Fruit fly (Drosophila melanogaster): ENCODE data around the gene CG33710.

CG33710 gene

DNA sequence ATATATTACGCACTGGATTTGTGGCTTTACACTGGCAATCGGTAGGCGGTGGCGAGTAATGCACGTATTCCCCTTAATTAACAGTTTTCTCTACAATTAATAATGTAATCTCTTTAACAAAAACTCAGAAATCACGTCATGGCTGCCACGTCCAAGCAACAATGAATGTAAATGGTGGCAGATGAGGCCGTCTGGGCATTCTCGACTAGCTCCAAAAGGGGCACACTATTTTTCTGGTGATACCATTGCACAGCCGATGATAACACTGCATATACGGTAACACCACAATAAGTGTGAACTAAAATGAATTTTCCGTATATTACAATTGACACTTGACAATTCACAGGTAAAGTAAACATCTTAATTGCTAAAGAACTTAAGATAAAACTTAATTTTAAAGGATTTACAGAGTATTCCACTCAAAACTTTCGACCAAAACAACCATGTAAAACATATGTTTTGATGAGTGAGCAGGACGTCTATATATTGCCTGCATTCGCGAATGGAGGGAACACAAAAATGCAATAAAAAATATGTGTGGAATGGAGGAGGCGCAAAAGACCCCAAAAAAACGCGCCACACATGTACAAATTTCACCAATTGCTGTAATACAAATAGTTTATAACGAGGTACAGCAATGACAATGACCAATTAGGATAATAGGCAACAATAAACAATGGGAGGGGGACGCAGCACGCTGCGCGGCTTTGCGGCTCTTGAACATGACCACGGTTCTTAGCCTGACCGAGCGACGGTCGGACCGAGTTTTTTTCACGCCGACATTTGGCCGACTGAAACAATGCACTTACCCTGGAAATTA lies 43.1 kb downstream of the CG33710 start (continued):
- no peak for TF ChIP-seq CG8089 (GFP tag; optimal IDR thresholded peaks at IDR 0.05)
- no peak for TF ChIP-seq CG11504 (tag; optimal IDR thresholded peaks at IDR 0.05)
- no peak for TF ChIP-seq maf-S (GFP tag; optimal IDR thresholded peaks at IDR 0.05)
- no peak for TF ChIP-seq B-H2 (GFP tag; optimal IDR thresholded peaks at IDR 0.05)
- peak; percentile 42; the same call in 1 of the 2 replicates for TF ChIP-seq amos (GFP tag; IDR thresholded peaks at IDR 0.05; ENCODE audit: partially characterized antibody)
- no peak for TF ChIP-seq lov (optimal IDR thresholded peaks at IDR 0.05)
- TF ChIP-seq lov (GFP tag; IDR thresholded peaks at IDR 0.05), result no peak
- peak; percentile 75 for TF ChIP-seq CG1603 (tag; optimal IDR thresholded peaks at IDR 0.05)
- no peak for TF ChIP-seq Rfx (GFP tag; IDR thresholded peaks at IDR 0.05)
- TF ChIP-seq CG32767 (GFP tag; IDR thresholded peaks at IDR 0.05), result no peak
- no peak for TF ChIP-seq CG7745 (tag; optimal IDR thresholded peaks at IDR 0.05)
- TF ChIP-seq CG12219 (GFP tag; optimal IDR thresholded peaks at IDR 0.05), result no peak
- no peak for TF ChIP-seq tap (tag; optimal IDR thresholded peaks at IDR 0.05)
- no peak for TF ChIP-seq Sox102F (GFP tag; optimal IDR thresholded peaks at IDR 0.05)
- TF ChIP-seq Sox100B (GFP tag; optimal IDR thresholded peaks at IDR 0.05), result no peak
- no peak for TF ChIP-seq Atf-2 (GFP tag; optimal IDR thresholded peaks at IDR 0.05)
- TF ChIP-seq CG3163 (GFP tag; optimal IDR thresholded peaks at IDR 0.05), result no peak
- TF ChIP-seq CG1024 (GFP tag; IDR thresholded peaks at IDR 0.05), result no peak
- TF ChIP-seq zfh1 (GFP tag; IDR thresholded peaks at IDR 0.05), result 0 out of 3 replicates have a peak, but pooled peaks have one; percentile 16
- no peak for TF ChIP-seq H15 (GFP tag; IDR thresholded peaks at IDR 0.05)
- TF ChIP-seq Tbp (GFP tag; optimal IDR thresholded peaks at IDR 0.05), result no peak
- no peak for TF ChIP-seq Ada2b (GFP tag; IDR thresholded peaks at IDR 0.05)
- no peak for TF ChIP-seq CG10147 (GFP tag; optimal IDR thresholded peaks at IDR 0.05)
- no peak for TF ChIP-seq ssp (GFP tag; IDR thresholded peaks at IDR 0.05)
- TF ChIP-seq repo (GFP tag; optimal IDR thresholded peaks at IDR 0.05), result no peak
- no peak for TF ChIP-seq CG9437 (GFP tag; optimal IDR thresholded peaks at IDR 0.05)
- no peak for TF ChIP-seq jing (GFP tag; optimal IDR thresholded peaks at IDR 0.05)
- TF ChIP-seq schlank (tag; optimal IDR thresholded peaks at IDR 0.05), result no peak
- no peak for TF ChIP-seq CG11560 (tag; IDR thresholded peaks at IDR 0.05)
- no peak for TF ChIP-seq CG11085 (GFP tag; IDR thresholded peaks at IDR 0.05)
- TF ChIP-seq Xbp1 (GFP tag; optimal IDR thresholded peaks at IDR 0.05), result peak; percentile 24
- TF ChIP-seq sqz (GFP tag; optimal IDR thresholded peaks at IDR 0.05), result no peak
- TF ChIP-seq CG10366 (GFP tag; IDR thresholded peaks at IDR 0.05), result no peak
- no peak for TF ChIP-seq ac (GFP tag; optimal IDR thresholded peaks at IDR 0.05)
- peak; percentile 55 for TF ChIP-seq Elba2 (GFP tag; optimal IDR thresholded peaks at IDR 0.05)
- no peak for TF ChIP-seq ems (GFP tag; optimal IDR thresholded peaks at IDR 0.05)
- TF ChIP-seq CHES-1-like (GFP tag; optimal IDR thresholded peaks at IDR 0.05), result no peak
- TF ChIP-seq ttk (GFP tag; IDR thresholded peaks at IDR 0.05), result no peak
- TF ChIP-seq mam (GFP tag; optimal IDR thresholded peaks at IDR 0.05), result no peak
- no peak for TF ChIP-seq jumu (GFP tag; optimal IDR thresholded peaks at IDR 0.05)
- TF ChIP-seq al (GFP tag; IDR thresholded peaks at IDR 0.05), result no peak
- no peak for TF ChIP-seq abd-A (tag; optimal IDR thresholded peaks at IDR 0.05)
- TF ChIP-seq CTCF (GFP tag; optimal IDR thresholded peaks at IDR 0.05), result peak; percentile 9
- no peak for TF ChIP-seq CG9817 (tag; optimal IDR thresholded peaks at IDR 0.05)
- 0 out of 2 replicates have a peak, but pooled peaks have one; percentile 17 for TF ChIP-seq Scr (GFP tag; IDR thresholded peaks at IDR 0.05; ENCODE audit: partially characterized antibody)
- no peak for TF ChIP-seq Vsx1 (GFP tag; optimal IDR thresholded peaks at IDR 0.05)
- TF ChIP-seq Awh (GFP tag; IDR thresholded peaks at IDR 0.05), result no peak
- TF ChIP-seq Doc2 (GFP tag; IDR thresholded peaks at IDR 0.05), result no peak
- TF ChIP-seq mirr (GFP tag; optimal IDR thresholded peaks at IDR 0.05), result peak; percentile 63
- no peak for TF ChIP-seq Oli (tag; optimal IDR thresholded peaks at IDR 0.05)
- no peak; the same call in 1 of the 2 replicates for TF ChIP-seq CG13287 (GFP tag; IDR thresholded peaks at IDR 0.05; ENCODE audit: partially characterized antibody)

Measured in whole organism, embryonic.